Worm (Caenorhabditis elegans): Measurements from ENCODE around the gene str-131.

DNA sequence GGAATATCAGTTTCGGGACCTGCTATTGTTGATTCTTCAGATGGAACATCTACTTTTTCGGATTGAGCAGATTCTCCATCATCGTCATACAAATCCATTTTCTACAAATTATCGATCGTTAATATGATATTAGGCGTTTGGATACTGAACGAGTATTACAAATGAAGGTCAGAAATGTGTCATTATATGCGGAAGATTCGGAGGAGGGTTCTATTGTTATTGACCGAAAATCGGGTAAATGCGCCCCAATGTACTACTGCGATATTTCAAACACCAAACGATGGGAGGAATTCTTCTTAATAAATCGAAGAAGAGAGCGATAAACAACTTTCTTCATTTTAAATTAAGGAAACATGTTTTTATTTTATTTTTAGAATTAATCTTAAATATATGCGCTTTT lies 47.8 kb upstream of the str-131 start, which contains the start of gene spr-1:
- TF ChIP-seq efl-1 (optimal IDR thresholded peaks at IDR 0.05): no peak
- peak in 1 of 2 experiments; percentile 11 for TF ChIP-seq efl-1 (GFP tag; optimal IDR thresholded peaks at IDR 0.05 in 1 of 2)
- no peak for TF ChIP-seq nhr-237 (tag; optimal IDR thresholded peaks at IDR 0.05)
- TF ChIP-seq egl-13 (tag; optimal IDR thresholded peaks at IDR 0.05): no peak
- no peak for TF ChIP-seq lin-39 (tag; optimal IDR thresholded peaks at IDR 0.05)
- no peak for TF ChIP-seq nhr-11 (tag; optimal IDR thresholded peaks at IDR 0.05)
- no peak for TF ChIP-seq nhr-71 (tag; optimal IDR thresholded peaks at IDR 0.05)
- TF ChIP-seq dsc-1 (tag; optimal IDR thresholded peaks at IDR 0.05): no peak
- TF ChIP-seq fkh-8 (tag; optimal IDR thresholded peaks at IDR 0.05): no peak
- TF ChIP-seq Y116A8C.19 (tag; optimal IDR thresholded peaks at IDR 0.05; ENCODE audit: borderline replicate concordance): no peak
- TF ChIP-seq egl-27 (tag; optimal IDR thresholded peaks at IDR 0.05): no peak

Data from whole organism, L1 larva.